Fruit fly (Drosophila melanogaster) whole organism, wandering third instar larva: Measurements from ENCODE around the gene CycJ.

Source experiments
- Abd-B ChIP-seq: fragments of >200 bp; optimal IDR thresholded peaks from 2 replicates; lab custom pipeline; 2017; ENCODE audit warnings: missing biosample characterization, missing genetic modification characterization
- CG32264 ChIP-seq: fragments of 200-800 bp; sonication (Bioruptor generic); optimal IDR thresholded peaks from 2 replicates; lab custom pipeline; 2016; ENCODE audit warnings: missing biosample characterization, missing genetic modification characterization
- CrebA ChIP-seq: fragments of 200-800 bp; sonication (Bioruptor generic); optimal IDR thresholded peaks from 2 replicates; lab custom pipeline; 2016; ENCODE audit warnings: missing biosample characterization, mild to moderate bottlenecking, missing genetic modification characterization, borderline replicate concordance
- Dfd ChIP-seq: fragments of >200 bp; optimal IDR thresholded peaks from 2 replicates; lab custom pipeline; 2017; ENCODE audit warnings: missing biosample characterization, missing genetic modification characterization
- Dif ChIP-seq: fragments of 200-275, 200-300 bp; sonication (Bioruptor generic); optimal IDR thresholded peaks from 2 replicates; lab custom pipeline; 2018; ENCODE audit warnings: missing biosample characterization, missing genetic modification characterization; ENCODE audit not compliant: partially characterized antibody
- GATAd ChIP-seq: sonication (Bioruptor generic); optimal IDR thresholded peaks from 2 replicates; lab custom pipeline; 2016; ENCODE audit warnings: missing biosample characterization, missing genetic modification characterization
- HLH106 ChIP-seq: fragments of 200-800 bp; optimal IDR thresholded peaks from 3 replicates; lab custom pipeline; 2019; ENCODE audit warnings: missing biosample characterization, mild to moderate bottlenecking, missing genetic modification characterization, moderate library complexity
- Hr78 ChIP-seq: fragments of >200 bp; optimal IDR thresholded peaks from 2 replicates; lab custom pipeline; 2017; ENCODE audit warnings: missing biosample characterization, missing genetic modification characterization
- Hr83 ChIP-seq: fragments of 200-300 bp; sonication (Bioruptor generic); optimal IDR thresholded peaks from 2 replicates; lab custom pipeline; 2016; ENCODE audit warnings: missing biosample characterization, mild to moderate bottlenecking, missing genetic modification characterization, moderate library complexity; ENCODE audit not compliant: poor library complexity, severe bottlenecking
- Jra ChIP-seq: sonication (Bioruptor generic); optimal IDR thresholded peaks from 2 replicates; lab custom pipeline; 2016; ENCODE audit warnings: missing biosample characterization, missing genetic modification characterization
- Mio ChIP-seq: sonication (Bioruptor generic); optimal IDR thresholded peaks from 2 replicates; lab custom pipeline; 2016; ENCODE audit warnings: missing biosample characterization, missing genetic modification characterization
- Myc ChIP-seq: fragments of >200 bp; optimal IDR thresholded peaks from 2 replicates; lab custom pipeline; 2017
- N ChIP-seq: fragments of >200 bp; optimal IDR thresholded peaks from 2 replicates; lab custom pipeline; 2018; ENCODE audit warnings: missing biosample characterization, missing external identifiers, missing genetic modification characterization
- OdsH ChIP-seq: fragments of 200-800 bp; sonication (Bioruptor generic); optimal IDR thresholded peaks from 2 replicates; lab custom pipeline; 2016; ENCODE audit warnings: missing biosample characterization, mild to moderate bottlenecking, missing genetic modification characterization
- Rel ChIP-seq, 2 experiments: fragments of 200-800 bp; sonication (Bioruptor generic) in 1 of 2; optimal IDR thresholded peaks; 2 replicates in 1 of 2; 3 replicates in 1 of 2; lab custom pipeline; 2016 to 2019; ENCODE audit warnings: mild to moderate bottlenecking in 2 of 2, missing biosample characterization in 2 of 2, missing genetic modification characterization in 2 of 2, moderate library complexity in 1 of 2
- Sp1 ChIP-seq: fragments of 200-800 bp; sonication (Bioruptor generic); optimal IDR thresholded peaks from 3 replicates; lab custom pipeline; 2019; ENCODE audit warnings: missing biosample characterization, mild to moderate bottlenecking, missing genetic modification characterization, moderate library complexity
- Vsx2 ChIP-seq: fragments of 200-300, 225-300 bp; sonication (Bioruptor generic); optimal IDR thresholded peaks from 2 replicates; lab custom pipeline; 2018; ENCODE audit warnings: missing biosample characterization, missing genetic modification characterization; ENCODE audit not compliant: partially characterized antibody
- br ChIP-seq: fragments of 200-800 bp; sonication (Bioruptor generic); optimal IDR thresholded peaks from 2 replicates; lab custom pipeline; 2016; ENCODE audit warnings: missing biosample characterization, missing genetic modification characterization
- brk ChIP-seq: fragments of 200-800 bp; sonication (Bioruptor generic); optimal IDR thresholded peaks from 2 replicates; lab custom pipeline; 2016; ENCODE audit warnings: missing biosample characterization, mild to moderate bottlenecking, missing genetic modification characterization
- dmrt93B ChIP-seq: fragments of 200-800 bp; sonication (Bioruptor generic); optimal IDR thresholded peaks from 2 replicates; lab custom pipeline; 2018; ENCODE audit warnings: missing biosample characterization, mild to moderate bottlenecking, missing genetic modification characterization
- dsf ChIP-seq: sonication (Bioruptor generic); optimal IDR thresholded peaks from 2 replicates; lab custom pipeline; 2016; ENCODE audit warnings: missing biosample characterization, missing genetic modification characterization, borderline replicate concordance
- ey ChIP-seq: fragments of 200-800 bp; sonication (Bioruptor generic); optimal IDR thresholded peaks from 2 replicates; lab custom pipeline; 2016; ENCODE audit warnings: missing biosample characterization, missing genetic modification characterization
- foxo ChIP-seq, 2 experiments: fragments of 200-800 bp; sonication (Bioruptor generic); optimal IDR thresholded peaks; 2 replicates in 1 of 2; 3 replicates in 1 of 2; lab custom pipeline; 2016 to 2017; ENCODE audit warnings: missing biosample characterization in 2 of 2, missing genetic modification characterization in 2 of 2
- fru ChIP-seq: fragments of 200-800 bp; sonication (Bioruptor generic); optimal IDR thresholded peaks from 3 replicates; lab custom pipeline; 2016; ENCODE audit warnings: missing biosample characterization, mild to moderate bottlenecking, missing genetic modification characterization
- h ChIP-seq: fragments of 200-800 bp; sonication (Bioruptor generic); optimal IDR thresholded peaks from 3 replicates; lab custom pipeline; 2016; ENCODE audit warnings: missing biosample characterization, mild to moderate bottlenecking, missing genetic modification characterization
- jim ChIP-seq: fragments of 175-275, 200-325 bp; sonication (Bioruptor generic); optimal IDR thresholded peaks from 2 replicates; lab custom pipeline; 2016; ENCODE audit warnings: missing biosample characterization, mild to moderate bottlenecking, missing genetic modification characterization
- lola ChIP-seq: fragments of >200 bp; optimal IDR thresholded peaks from 2 replicates; lab custom pipeline; 2017; ENCODE audit warnings: missing biosample characterization, missing genetic modification characterization
- pan ChIP-seq: fragments of >200 bp; optimal IDR thresholded peaks from 2 replicates; lab custom pipeline; 2017
- psq ChIP-seq: fragments of 200-800 bp; sonication (Bioruptor generic); optimal IDR thresholded peaks from 3 replicates; lab custom pipeline; 2017; ENCODE audit warnings: missing biosample characterization, mild to moderate bottlenecking, missing genetic modification characterization, moderate library complexity
- rgr ChIP-seq: fragments of 200-800 bp; sonication (Bioruptor generic); optimal IDR thresholded peaks from 3 replicates; lab custom pipeline; 2016; ENCODE audit warnings: missing biosample characterization, mild to moderate bottlenecking, missing genetic modification characterization
- sage ChIP-seq: fragments of 200-800 bp; sonication (Bioruptor generic); optimal IDR thresholded peaks from 2 replicates; lab custom pipeline; 2016; ENCODE audit warnings: missing biosample characterization, mild to moderate bottlenecking, missing genetic modification characterization
- tai ChIP-seq: sonication (Bioruptor generic); optimal IDR thresholded peaks from 2 replicates; lab custom pipeline; 2016; ENCODE audit warnings: missing biosample characterization, missing genetic modification characterization
- usp ChIP-seq: fragments of >200 bp; optimal IDR thresholded peaks from 2 replicates; lab custom pipeline; 2017; ENCODE audit warnings: missing biosample characterization, missing genetic modification characterization
- woc ChIP-seq: sonication (Bioruptor generic); optimal IDR thresholded peaks from 2 replicates; lab custom pipeline; 2016; ENCODE audit warnings: missing biosample characterization, mild to moderate bottlenecking, missing genetic modification characterization

The CycJ gene

DNA sequence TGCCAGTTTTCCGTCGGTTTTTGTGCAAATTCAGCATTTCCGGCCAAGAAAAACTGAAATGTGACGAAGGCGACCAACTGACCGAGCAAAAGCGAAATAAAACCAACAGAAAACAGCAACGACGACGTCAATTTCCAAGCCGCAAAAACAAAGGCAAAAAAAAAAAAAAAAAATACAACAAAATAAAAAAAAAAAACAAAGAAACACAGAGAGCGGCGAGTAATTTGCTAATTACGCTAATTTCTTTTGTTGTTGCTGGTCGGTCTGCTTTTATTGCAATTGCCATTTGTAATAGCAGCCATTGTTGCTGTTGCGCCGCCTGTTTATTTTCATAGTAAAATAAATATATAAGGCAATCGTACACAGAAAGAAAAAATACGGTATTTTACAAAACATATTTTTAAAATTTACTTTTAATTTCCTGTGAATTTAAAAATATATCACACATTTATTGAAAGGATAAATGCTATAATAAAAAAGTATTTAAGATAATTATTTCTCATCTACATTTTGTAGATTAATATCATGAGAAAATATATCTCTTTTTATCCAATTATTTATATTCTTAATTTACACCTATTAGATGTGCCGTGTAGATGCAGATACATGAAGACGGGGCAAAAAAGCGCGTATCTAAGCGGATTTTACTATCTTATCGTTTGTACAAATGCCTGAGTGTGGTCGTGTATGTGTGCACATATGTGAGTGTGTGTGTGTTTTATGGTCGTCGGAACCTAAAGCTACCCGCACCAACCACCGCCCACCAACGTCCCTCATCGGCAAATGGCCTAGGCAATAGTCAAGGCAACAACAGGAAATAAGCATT is 29.2 kb upstream of the CycJ start (continued):
- TF ChIP-seq Sp1 (GFP tag; lab: Kevin White, UChicago) (peak; percentile 73), Myc (lab: Kevin White, UChicago) (no peak), jim (no peak), Rel (GFP tag; optimal IDR thresholded peaks at IDR 0.05; lab: Kevin White, UChicago) (no peak), Rel (tag; optimal IDR thresholded peaks at IDR 0.05; lab: Kevin White, UChicago) (no peak), ey (GFP tag; lab: Kevin White, UChicago) (no peak)

DNA sequence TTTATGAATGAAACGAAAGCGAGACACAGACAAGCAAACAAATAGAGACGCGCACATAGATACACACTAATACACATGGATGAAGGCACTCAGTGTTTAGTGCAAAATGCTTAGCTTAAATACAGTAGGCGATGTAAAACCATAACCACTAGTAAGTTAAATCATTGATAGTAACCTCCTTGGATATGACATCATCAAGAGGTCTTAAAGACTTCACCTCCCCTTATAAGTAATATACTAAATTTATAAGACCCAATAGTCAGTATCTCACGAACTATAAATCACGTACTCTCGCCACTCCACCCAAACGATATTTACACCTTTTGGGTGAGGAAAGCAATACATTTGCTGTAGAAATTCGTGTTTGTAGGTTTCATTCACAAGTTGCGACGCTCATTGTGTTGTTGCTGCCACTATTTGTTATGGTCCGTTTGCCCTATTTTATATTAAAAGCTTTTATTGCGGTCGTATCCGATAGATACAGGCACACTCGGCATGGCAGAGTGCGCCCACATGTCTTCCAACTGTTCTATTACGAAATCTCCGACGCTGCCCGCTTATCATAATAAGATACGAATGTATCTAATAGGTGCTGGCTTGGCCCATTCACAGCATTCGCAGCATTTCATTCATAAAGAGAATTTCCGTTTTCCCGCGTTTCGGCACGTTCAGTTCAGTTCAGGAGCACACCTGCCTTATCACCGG is 28.4 kb upstream of the CycJ start:
- TF ChIP-seq psq (no peak), h (GFP tag; lab: Kevin White, UChicago) (no peak), sage (GFP tag; lab: Kevin White, UChicago) (no peak), Myc (lab: Kevin White, UChicago) (no peak), Abd-B (GFP tag; lab: Kevin White, UChicago) (no peak), brk (no peak), Mio (no peak), Jra (no peak), usp (no peak)

DNA sequence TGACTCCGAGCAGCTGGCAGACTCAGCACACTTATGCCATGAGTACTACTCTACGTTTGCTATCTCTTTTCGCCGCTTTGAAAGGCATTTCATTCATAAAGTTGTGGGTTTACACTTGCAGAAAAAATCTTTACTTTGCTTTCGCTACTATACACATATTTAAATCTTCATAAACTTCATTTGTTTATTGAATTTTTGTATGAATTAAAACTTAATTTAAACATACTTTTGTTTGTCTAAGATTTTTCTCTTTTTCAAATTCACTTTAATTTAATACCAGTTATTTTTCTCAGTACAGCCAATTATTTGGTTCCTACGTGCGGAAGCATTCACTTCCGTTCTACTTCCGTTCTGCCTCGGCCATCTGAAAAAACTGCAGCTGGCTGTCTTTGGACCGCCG is 27.8 kb upstream of the CycJ start:
- TF ChIP-seq psq (peak; percentile 48), pan (lab: Kevin White, UChicago) (no peak), tai (GFP tag; lab: Kevin White, UChicago) (peak; percentile 30), rgr (GFP tag; lab: Kevin White, UChicago) (peak; percentile 3), Abd-B (GFP tag; lab: Kevin White, UChicago) (no peak), Dif (no peak), Hr83 (no peak), Mio (no peak), dmrt93B (GFP tag; lab: Kevin White, UChicago) (no peak), Vsx2 (GFP tag; lab: Kevin White, UChicago) (no peak), HLH106 (peak; percentile 14), ey (GFP tag; lab: Kevin White, UChicago) (peak; percentile 8), foxo (GFP tag; optimal IDR thresholded peaks at IDR 0.05; lab: Kevin White, UChicago) (peak in 1 of 2 experiments; percentile 59), lola (GFP tag; lab: Kevin White, UChicago) (no peak), N (GFP tag; lab: Kevin White, UChicago) (no peak), Hr78 (GFP tag; lab: Kevin White, UChicago) (no peak), brk (no peak), br (GFP tag; lab: Kevin White, UChicago) (peak; percentile 2), jim (no peak), Dfd (no peak), h (GFP tag; lab: Kevin White, UChicago) (peak; percentile 26), fru (GFP tag; lab: Kevin White, UChicago) (peak; percentile 54), CrebA (no peak), Myc (lab: Kevin White, UChicago) (no peak), CG32264 (GFP tag; lab: Kevin White, UChicago) (no peak), dsf (GFP tag; lab: Kevin White, UChicago) (no peak), Jra (no peak), Sp1 (GFP tag; lab: Kevin White, UChicago) (peak; percentile 38), OdsH (GFP tag; lab: Kevin White, UChicago) (peak; percentile 35), GATAd (GFP tag; lab: Kevin White, UChicago) (no peak), Rel (GFP tag; optimal IDR thresholded peaks at IDR 0.05; lab: Kevin White, UChicago) (no peak), Rel (tag; optimal IDR thresholded peaks at IDR 0.05; lab: Kevin White, UChicago) (no peak), woc (GFP tag; lab: Kevin White, UChicago) (peak; percentile 25)
- TF ChIP-seq, all 38 proteins: peak for 12
